Fruit fly (Drosophila melanogaster): ENCODE data around the gene CG10589.

dm6 chr3L:20952622-20953618 lies 25.3 kb downstream of the CG10589 start:
- TF ChIP-seq CG33017 (tag; optimal IDR thresholded peaks at IDR 0.05) (no peak), cnc (optimal IDR thresholded peaks at IDR 0.05) (no peak), CG1620 (GFP tag; optimal IDR thresholded peaks at IDR 0.05) (no peak), cic (GFP tag; optimal IDR thresholded peaks at IDR 0.05) (no peak), CG7045 (GFP tag; optimal IDR thresholded peaks at IDR 0.05) (no peak), kay (GFP tag; ENCODE audit: borderline replicate concordance) (no peak), Hr96 (GFP tag; optimal IDR thresholded peaks at IDR 0.05) (no peak), CG12768 (GFP tag; optimal IDR thresholded peaks at IDR 0.05) (no peak)
